Worm (Caenorhabditis elegans) whole organism, L4 larva: ENCODE results near the gene zim-1.

ENCODE experiments used
- Y105C5A.15 ChIP-seq: fragments of 200-800 bp; sonication (Bioruptor generic); IDR thresholded peaks from 2 replicates; pipeline ENCODE4 v1.3.6; 2022; ENCODE audit warnings: missing genetic modification characterization, missing compliant biosample characterization
- egl-27 ChIP-seq: sonication (generic microtip); optimal IDR thresholded peaks from 3 replicates; lab custom pipeline; 2017; ENCODE audit warnings: missing biosample characterization, missing genetic modification reagents, missing genetic modification characterization
- fkh-10 ChIP-seq: fragments of 150-350 bp; optimal IDR thresholded peaks from 2 replicates; lab custom pipeline; 2014; ENCODE audit warnings: missing biosample characterization, missing genetic modification reagents, missing genetic modification characterization
- fos-1 ChIP-seq: fragments of 150-350 bp; optimal IDR thresholded peaks from 2 replicates; lab custom pipeline; 2014; ENCODE audit warnings: missing biosample characterization, missing genetic modification characterization
- pqm-1 ChIP-seq: sonication (generic microtip); optimal IDR thresholded peaks from 2 replicates; lab custom pipeline; 2017; ENCODE audit warnings: missing biosample characterization, missing genetic modification characterization

DNA sequence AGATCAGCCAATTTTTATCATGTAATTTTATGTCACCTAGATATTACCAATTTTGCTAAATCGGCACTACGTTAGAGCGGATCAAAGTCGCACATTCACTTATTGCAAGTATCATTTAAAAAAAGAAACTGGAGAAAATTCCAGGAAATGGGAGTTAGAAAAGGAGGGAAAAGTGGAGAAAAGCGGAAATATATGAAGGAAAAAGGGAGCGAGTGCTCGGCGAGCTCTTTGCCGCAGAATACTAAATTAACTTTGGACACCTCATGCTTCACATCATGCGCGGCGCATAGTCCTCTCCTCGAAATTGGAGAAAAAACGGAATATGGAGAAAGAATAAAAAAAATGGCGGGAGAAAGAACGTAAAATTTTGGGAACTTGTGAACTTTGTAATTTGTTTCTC lies 39.3 kb upstream of the zim-1 start:
- TF ChIP-seq fos-1 (tag; lab: Kevin White, UChicago) (no peak), egl-27 (tag; lab: Kevin White, UChicago) (no peak), pqm-1 (tag; lab: Kevin White, UChicago) (no peak), fkh-10 (GFP tag; lab: Kevin White, UChicago) (peak; percentile 83), Y105C5A.15 (no peak)
